Worm (Caenorhabditis elegans): ENCODE measurements around the gene B0034.4.

The B0034.4 gene

DNA sequence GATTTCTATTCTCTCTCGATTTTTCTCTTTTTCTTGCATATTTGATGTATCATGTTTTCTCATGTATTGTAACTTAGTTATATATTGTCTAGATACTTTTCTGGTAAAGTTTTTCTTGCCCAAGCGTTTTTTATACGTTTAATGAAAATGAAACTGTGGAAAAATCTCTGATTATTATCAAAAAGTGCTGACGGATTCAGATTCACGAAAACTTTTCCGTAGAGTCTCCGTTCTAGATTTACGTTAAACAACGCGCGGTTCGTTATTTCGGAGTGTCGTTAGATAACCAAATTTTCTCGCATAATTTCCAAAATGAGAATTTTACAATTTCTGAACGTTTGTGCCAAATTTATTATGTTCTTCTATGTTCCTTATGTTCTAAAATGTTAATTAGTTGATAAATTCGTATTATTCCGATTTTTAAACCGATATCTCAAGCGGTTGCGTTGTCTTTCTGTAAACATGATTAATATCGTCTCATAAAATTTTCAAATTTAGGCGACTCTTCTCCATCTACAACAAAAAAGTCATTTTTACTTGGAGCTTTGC, 51.1 kb downstream of the B0034.4 start, which contains the start of gene ptp-2 (continued):
- TF ChIP-seq lin-14 (GFP tag; optimal IDR thresholded peaks at IDR 0.05): peak; percentile 57

All from whole organism, L1 larva.